Fruit fly (Drosophila melanogaster): ENCODE data around the gene CG16798.

The CG16798 gene

dm6 chr2L:20340635-20341034 lies 41.5 kb downstream of the CG16798 start (continued):
- TF ChIP-seq spab (GFP tag; optimal IDR thresholded peaks at IDR 0.05) (no peak), CG10669 (GFP tag; optimal IDR thresholded peaks at IDR 0.05) (no peak), net (GFP tag; optimal IDR thresholded peaks at IDR 0.05) (peak; percentile 65), CG9139 (GFP tag; optimal IDR thresholded peaks at IDR 0.05) (no peak), cyc (GFP tag; optimal IDR thresholded peaks at IDR 0.05) (no peak), CG4318 (GFP tag; optimal IDR thresholded peaks at IDR 0.05) (peak; percentile 58), vri (GFP tag; optimal IDR thresholded peaks at IDR 0.05) (no peak), fd85E (GFP tag; optimal IDR thresholded peaks at IDR 0.05) (no peak), CG3919 (GFP tag; optimal IDR thresholded peaks at IDR 0.05) (peak; percentile 58), Eip75B (GFP tag; optimal IDR thresholded peaks at IDR 0.05) (no peak), CG8119 (GFP tag; IDR thresholded peaks at IDR 0.05) (peak; percentile 90), Eip78C (GFP tag) (peak; percentile 79), CG6276 (GFP tag; optimal IDR thresholded peaks at IDR 0.05) (peak; percentile 88), fkh (GFP tag; optimal IDR thresholded peaks at IDR 0.05) (no peak), CG8632 (GFP tag; optimal IDR thresholded peaks at IDR 0.05) (no peak), CG3032 (tag; optimal IDR thresholded peaks at IDR 0.05) (no peak), Ets21C (GFP tag; optimal IDR thresholded peaks at IDR 0.05) (no peak), pdm3 (GFP tag; optimal IDR thresholded peaks at IDR 0.05) (peak; percentile 59), CG6163 (GFP tag; IDR thresholded peaks at IDR 0.05) (peak; percentile 80), CG10631 (GFP tag; optimal IDR thresholded peaks at IDR 0.05) (peak; percentile 59), CG6792 (GFP tag; optimal IDR thresholded peaks at IDR 0.05) (no peak)

dm6 chr2L:20337800-20338199 lies 44.4 kb downstream of the CG16798 start:
- no peak for TF ChIP-seq svp (GFP tag)
- peak; percentile 6 for TF ChIP-seq Eip93F (GFP tag; optimal IDR thresholded peaks at IDR 0.05)
- no peak for TF ChIP-seq Blimp-1 (GFP tag; optimal IDR thresholded peaks at IDR 0.05)
- TF ChIP-seq Gug (GFP tag; IDR thresholded peaks at IDR 0.05), result no peak
- no peak for TF ChIP-seq ss (GFP tag; optimal IDR thresholded peaks at IDR 0.05)
- no peak for TF ChIP-seq CG6808 (GFP tag; optimal IDR thresholded peaks at IDR 0.05)
- TF ChIP-seq fkh (GFP tag; optimal IDR thresholded peaks at IDR 0.05), result peak; percentile 55
- peak; percentile 83 for TF ChIP-seq vri (GFP tag; optimal IDR thresholded peaks at IDR 0.05)
- TF ChIP-seq CG34406 (GFP tag; optimal IDR thresholded peaks at IDR 0.05), result no peak
- no peak for TF ChIP-seq CG6854 (GFP tag; optimal IDR thresholded peaks at IDR 0.05)

DNA sequence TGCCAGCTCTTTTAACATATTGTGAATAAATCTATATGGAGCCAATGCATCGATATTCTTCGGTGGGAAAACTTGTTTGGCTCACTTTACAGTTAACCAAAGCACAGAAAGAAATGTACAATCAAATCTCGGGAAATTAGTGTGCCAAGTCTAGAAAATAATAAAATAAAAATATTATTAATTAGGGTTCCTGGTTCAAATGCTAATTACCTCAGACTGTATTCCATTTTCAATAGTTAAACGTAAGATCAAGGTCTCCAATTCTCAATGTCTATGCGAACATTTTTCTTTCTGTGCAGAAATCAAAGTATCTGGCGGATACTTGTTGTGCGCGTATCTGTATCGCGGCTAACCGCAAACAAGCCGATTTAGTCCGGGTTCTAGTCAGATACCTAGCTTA lies 47.2 kb downstream of the CG16798 start:
- TF ChIP-seq CG10669 (GFP tag; optimal IDR thresholded peaks at IDR 0.05) (peak; percentile 40), Ets96B (tag; optimal IDR thresholded peaks at IDR 0.05) (peak; percentile 32), CG3032 (tag; optimal IDR thresholded peaks at IDR 0.05) (peak; percentile 35), Lpt (GFP tag; optimal IDR thresholded peaks at IDR 0.05) (peak; percentile 71), Eip93F (GFP tag; optimal IDR thresholded peaks at IDR 0.05) (no peak), dsx (GFP tag; optimal IDR thresholded peaks at IDR 0.05; ENCODE audit: poor library complexity, severe bottlenecking) (peak; percentile 31), CG15336 (GFP tag; IDR thresholded peaks at IDR 0.05) (peak; percentile 92), CG11902 (GFP tag; optimal IDR thresholded peaks at IDR 0.05) (no peak), CG6808 (GFP tag; optimal IDR thresholded peaks at IDR 0.05) (no peak), CG8319 (GFP tag; optimal IDR thresholded peaks at IDR 0.05) (no peak), Hr39 (GFP tag; optimal IDR thresholded peaks at IDR 0.05) (no peak), fd59A (GFP tag; optimal IDR thresholded peaks at IDR 0.05) (no peak), CG11294 (GFP tag; IDR thresholded peaks at IDR 0.05) (peak; percentile 63), salr (GFP tag; optimal IDR thresholded peaks at IDR 0.05) (peak in 1 of 2 experiments; percentile 69), Ets21C (GFP tag; optimal IDR thresholded peaks at IDR 0.05) (no peak), CG8632 (GFP tag; optimal IDR thresholded peaks at IDR 0.05) (peak; percentile 48), CG31627 (GFP tag; optimal IDR thresholded peaks at IDR 0.05) (no peak), CG11762 (GFP tag; optimal IDR thresholded peaks at IDR 0.05; ENCODE audit: insufficient read depth) (peak; percentile 26), CG6854 (GFP tag; optimal IDR thresholded peaks at IDR 0.05) (no peak), eg (GFP tag; IDR thresholded peaks at IDR 0.05) (peak; percentile 88), CG8119 (GFP tag; IDR thresholded peaks at IDR 0.05) (peak; percentile 86), CG34406 (GFP tag; optimal IDR thresholded peaks at IDR 0.05) (peak; percentile 39), dac (GFP tag; optimal IDR thresholded peaks at IDR 0.05) (peak; percentile 62), spab (GFP tag; optimal IDR thresholded peaks at IDR 0.05) (peak; percentile 20), ss (GFP tag; optimal IDR thresholded peaks at IDR 0.05) (no peak), CG10631 (GFP tag; optimal IDR thresholded peaks at IDR 0.05) (peak; percentile 73), Blimp-1 (GFP tag; optimal IDR thresholded peaks at IDR 0.05) (no peak), acj6 (GFP tag; optimal IDR thresholded peaks at IDR 0.05) (peak; percentile 57), CG16779 (tag; optimal IDR thresholded peaks at IDR 0.05) (no peak), CG6163 (GFP tag; IDR thresholded peaks at IDR 0.05) (peak; percentile 76), Sox14 (GFP tag; optimal IDR thresholded peaks at IDR 0.05) (peak; percentile 29), CG9139 (GFP tag; optimal IDR thresholded peaks at IDR 0.05) (no peak), CG4318 (GFP tag; optimal IDR thresholded peaks at IDR 0.05) (peak; percentile 72)

Measured in whole organism, prepupa.